Worm (Caenorhabditis elegans) whole organism, dauer: ENCODE data around the gene irld-64.

ENCODE experiments used
- unc-62 ChIP-seq: sonication (generic microtip); optimal IDR thresholded peaks from 2 replicates; lab custom pipeline; 2017; ENCODE audit warnings: missing biosample characterization, missing genetic modification reagents, missing genetic modification characterization

The irld-64 gene

ce11 chrII:2919074-2919857, 11.1 kb downstream of the irld-64 start, which contains the start of the genes ncap-1 and Y110A2AR.1:
ncap-1 (minus strand) TSS chrII:2919314.
Y110A2AR.1 (plus strand) TSS chrII:2919710.
- TF ChIP-seq unc-62 (GFP tag; lab: Kevin White, UChicago) = no peak

DNA sequence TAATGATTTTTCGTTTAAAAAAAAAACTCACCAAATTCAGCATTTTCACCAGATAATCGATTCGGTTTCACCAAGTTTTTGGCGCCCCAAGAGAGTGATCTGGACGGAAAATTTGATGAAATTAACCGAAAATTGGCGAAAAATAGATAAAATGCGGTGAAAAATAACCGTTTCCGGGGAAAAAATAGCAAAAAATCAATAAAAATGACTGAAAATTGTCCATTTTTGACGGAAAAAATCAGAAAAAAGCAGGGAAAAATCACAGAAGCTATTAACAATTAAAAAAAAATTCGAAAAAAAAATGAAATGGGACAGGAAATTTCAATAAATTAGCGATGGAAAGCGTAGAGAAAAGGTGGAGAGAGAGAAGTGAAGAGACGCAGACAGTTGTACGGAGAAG, 16.9 kb downstream of the irld-64 start, which contains the start of gene ubc-15:
ubc-15 (minus strand) TSS at position 101 of the 400 bp plus-strand sequence.
- no peak for TF ChIP-seq unc-62 (GFP tag; lab: Kevin White, UChicago)

ce11 chrII:2903748-2904147, 26.7 kb downstream of the irld-64 start:
- TF ChIP-seq unc-62 (GFP tag; lab: Kevin White, UChicago) = no peak

ce11 chrII:2901158-2901557, 29.2 kb downstream of the irld-64 start:
- TF ChIP-seq unc-62 (GFP tag; lab: Kevin White, UChicago) = no peak

DNA sequence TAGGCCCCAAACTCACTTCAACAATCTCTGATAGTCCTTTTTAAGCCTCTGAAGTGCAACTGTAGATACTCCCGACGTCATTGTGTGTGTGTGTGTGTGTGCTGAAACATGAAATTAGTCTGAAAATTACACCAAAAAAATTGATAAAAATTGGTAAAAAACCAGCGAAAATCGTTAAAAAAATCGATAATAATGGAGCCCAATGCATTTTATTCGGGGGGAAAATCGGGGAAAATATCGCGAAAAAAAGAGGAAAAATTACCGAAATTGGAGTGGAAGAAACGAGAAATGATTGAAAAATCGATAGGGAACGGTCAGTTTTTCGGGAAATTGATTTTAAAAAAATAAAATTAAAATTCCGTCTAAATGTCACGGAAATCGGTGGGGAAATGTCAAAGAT, 30.2 kb downstream of the irld-64 start, which contains the start of gene ubc-26:
ubc-26 (minus strand) TSS at position 101 of the 400 bp plus-strand sequence.
- no peak for TF ChIP-seq unc-62 (GFP tag; lab: Kevin White, UChicago)

DNA sequence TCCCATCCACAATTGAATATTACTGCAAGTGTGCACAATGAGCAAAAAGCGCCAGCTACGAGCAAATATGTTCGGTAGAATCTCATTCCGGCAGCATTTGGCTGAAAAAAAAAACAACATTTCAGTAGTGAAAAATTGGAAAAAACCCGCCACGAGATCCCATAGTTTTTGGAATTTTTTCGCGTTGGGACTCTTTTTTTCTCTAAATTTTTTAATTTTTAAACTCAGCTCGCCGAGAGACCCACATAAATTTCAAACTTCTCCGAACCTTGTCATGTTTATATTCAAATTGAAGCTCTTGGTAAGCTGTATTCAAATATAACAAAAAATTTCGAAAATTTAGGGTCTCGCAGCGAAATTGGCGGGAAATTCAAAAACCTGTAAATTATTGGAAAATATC, 36.1 kb downstream of the irld-64 start, which contains the start of gene sqv-2:
sqv-2 (minus strand) TSS at position 101 of the 400 bp plus-strand sequence.
- TF ChIP-seq unc-62 (GFP tag; lab: Kevin White, UChicago) = no peak

DNA sequence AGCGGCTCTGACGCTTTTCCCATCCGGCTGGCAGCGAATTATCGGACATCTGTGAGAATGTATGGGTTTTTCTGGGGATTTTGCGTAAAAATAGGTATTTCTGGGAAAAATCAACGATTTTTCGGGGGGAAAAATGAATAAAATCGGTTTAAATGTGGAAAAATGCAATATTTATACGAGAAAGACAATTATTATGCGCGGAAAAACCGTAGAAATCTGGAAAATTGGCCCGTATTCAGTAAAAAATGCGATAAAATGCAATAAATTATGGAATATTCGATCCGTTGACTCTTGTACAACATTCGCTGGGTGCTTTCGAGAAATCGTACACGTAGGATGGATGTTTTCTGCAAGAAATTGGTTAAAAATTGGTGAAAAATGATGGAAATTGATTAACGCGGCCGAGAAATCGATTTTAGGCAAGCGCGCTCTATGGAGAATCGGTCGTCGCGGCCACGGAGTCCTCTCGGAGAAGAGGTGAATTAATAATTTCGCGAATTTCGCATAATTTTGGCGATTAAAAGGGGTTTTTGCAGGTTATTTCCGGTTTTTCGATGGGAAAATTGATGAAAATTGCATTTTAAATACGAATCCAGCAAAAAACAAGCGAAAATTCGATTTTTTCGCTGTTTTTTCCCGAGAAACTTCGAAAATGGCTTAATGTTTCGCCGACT, 41.3 kb downstream of the irld-64 start, which contains the start of gene pinn-1:
pinn-1 (minus strand) TSS at position 51 of the 674 bp plus-strand sequence.
- no peak for TF ChIP-seq unc-62 (GFP tag; lab: Kevin White, UChicago)

- TF ChIP-seq unc-62 (GFP tag; lab: Kevin White, UChicago) = no peak
Measured at ce11 chrII:2885518-2886449, 44.6 kb downstream of the irld-64 start.

ce11 chrII:2884810-2885209, 45.6 kb downstream of the irld-64 start, which contains the start of gene pigw-1:
pigw-1 (minus strand) TSS chrII:2884910.
- TF ChIP-seq unc-62 (GFP tag; lab: Kevin White, UChicago) = no peak

ce11 chrII:2881088-2881487, 49.3 kb downstream of the irld-64 start:
- no peak for TF ChIP-seq unc-62 (GFP tag; lab: Kevin White, UChicago)

- TF ChIP-seq unc-62 (GFP tag; lab: Kevin White, UChicago) = no peak
Measured at ce11 chrII:2878909-2879308, 51.5 kb downstream of the irld-64 start.
